Fruit fly (Drosophila melanogaster): ENCODE measurements around the gene fz2.

The fz2 gene

dm6 chr3L:19194066-19194683 is 41.0 kb downstream of the fz2 start:
- TF ChIP-seq z (GFP tag; IDR thresholded peaks at IDR 0.05) (no peak), CG10267 (tag; optimal IDR thresholded peaks at IDR 0.05) (peak; percentile 7), dmrt11E (tag; optimal IDR thresholded peaks at IDR 0.05) (peak; percentile 64), Taf1 (GFP tag; IDR thresholded peaks at IDR 0.05) (no peak), MTF-1 (GFP tag; optimal IDR thresholded peaks at IDR 0.05; ENCODE audit: borderline replicate concordance) (no peak), CG18599 (GFP tag; optimal IDR thresholded peaks at IDR 0.05) (peak; percentile 11), Hr78 (GFP tag; optimal IDR thresholded peaks at IDR 0.05) (no peak), vvl (GFP tag; IDR thresholded peaks at IDR 0.05) (peak; percentile 35; the same call in 1 of the 2 replicates), Atf3 (GFP tag; optimal IDR thresholded peaks at IDR 0.05) (no peak), CG17829 (tag; optimal IDR thresholded peaks at IDR 0.05) (peak; percentile 42), Gug (GFP tag; IDR thresholded peaks at IDR 0.05) (0 out of 4 replicates have a peak, but pooled peaks have one; percentile 3), pita (GFP tag; optimal IDR thresholded peaks at IDR 0.05) (no peak), CG15696 (tag; optimal IDR thresholded peaks at IDR 0.05) (peak; percentile 6), CG7963 (GFP tag; IDR thresholded peaks at IDR 0.05; ENCODE audit: partially characterized antibody) (no peak), CG7839 (tag; optimal IDR thresholded peaks at IDR 0.05) (peak; percentile 19), zfh1 (GFP tag; IDR thresholded peaks at IDR 0.05) (0 out of 3 replicates have a peak, but pooled peaks have one; percentile 50), corto (GFP tag; optimal IDR thresholded peaks at IDR 0.05) (peak; percentile 90), tup (GFP tag; optimal IDR thresholded peaks at IDR 0.05) (no peak), unpg (GFP tag; optimal IDR thresholded peaks at IDR 0.05) (peak; percentile 54), CG11560 (tag; IDR thresholded peaks at IDR 0.05) (no peak), phol (tag; optimal IDR thresholded peaks at IDR 0.05) (peak; percentile 15), CG13775 (GFP tag; optimal IDR thresholded peaks at IDR 0.05) (peak; percentile 14), Med (GFP tag) (peak; percentile 64), CG30403 (GFP tag; optimal IDR thresholded peaks at IDR 0.05) (peak; percentile 11), CG10979 (tag; optimal IDR thresholded peaks at IDR 0.05) (peak; percentile 27), row (GFP tag; IDR thresholded peaks at IDR 0.05) (peak; percentile 39; the same call in 2 of the 3 replicates), CG9727 (GFP tag; optimal IDR thresholded peaks at IDR 0.05) (peak; percentile 6), grau (tag; optimal IDR thresholded peaks at IDR 0.05) (peak; percentile 26), ara (GFP tag; IDR thresholded peaks at IDR 0.05) (no peak), PHDP (tag; optimal IDR thresholded peaks at IDR 0.05) (peak; percentile 0), CG7556 (GFP tag; optimal IDR thresholded peaks at IDR 0.05) (peak; percentile 24), CG2712 (tag; optimal IDR thresholded peaks at IDR 0.05) (peak; percentile 60), bsh (GFP tag; optimal IDR thresholded peaks at IDR 0.05) (peak; percentile 45 to 94), lbe (GFP tag; optimal IDR thresholded peaks at IDR 0.05) (peak; percentile 93), CG10274 (GFP tag; optimal IDR thresholded peaks at IDR 0.05) (no peak), Oli (tag; optimal IDR thresholded peaks at IDR 0.05) (peak; percentile 48), sna (GFP tag; IDR thresholded peaks at IDR 0.05; ENCODE audit: partially characterized antibody) (no peak), CG11504 (tag; optimal IDR thresholded peaks at IDR 0.05) (peak; percentile 25), sob (GFP tag; IDR thresholded peaks at IDR 0.05) (0 out of 2 replicates have a peak, but pooled peaks have one; percentile 8), Xrp1 (GFP tag; IDR thresholded peaks at IDR 0.05) (peak; percentile 33; the same call in 1 of the 2 replicates), Hmr (GFP tag; optimal IDR thresholded peaks at IDR 0.05) (peak; percentile 15), H2.0 (GFP tag; IDR thresholded peaks at IDR 0.05) (peak; percentile 22; the same call in 1 of the 2 replicates), gem (tag; optimal IDR thresholded peaks at IDR 0.05) (peak; percentile 57), CG17361 (GFP tag; IDR thresholded peaks at IDR 0.05) (0 out of 3 replicates have a peak, but pooled peaks have one; percentile 20), nom (GFP tag; optimal IDR thresholded peaks at IDR 0.05) (peak; percentile 70), Sox102F (GFP tag; optimal IDR thresholded peaks at IDR 0.05) (peak; percentile 26), slbo (GFP tag; IDR thresholded peaks at IDR 0.05) (0 out of 2 replicates have a peak, but pooled peaks have one; percentile 18)
